Fruit fly (Drosophila melanogaster) whole organism, embryonic: ENCODE results near the gene Pgant7.

Source experiments
- ATbp ChIP-seq: fragments of 200-800 bp; sonication (Bioruptor generic); optimal IDR thresholded peaks from 2 replicates; lab custom pipeline; 2017; ENCODE audit warnings: missing biosample characterization, mild to moderate bottlenecking, missing genetic modification characterization, missing genetic modification reagents
- Abd-B ChIP-seq: fragments of 200-800 bp; sonication (Bioruptor generic); optimal IDR thresholded peaks from 2 replicates; lab custom pipeline; 2018; ENCODE audit warnings: missing biosample characterization, mild to moderate bottlenecking, missing genetic modification characterization, moderate library complexity
- Ada2b ChIP-seq: fragments of 200-800 bp; sonication (Bioruptor generic); IDR thresholded peaks from 2 replicates; pipeline ENCODE4 v1.3.6; 2022; ENCODE audit warnings: missing biosample characterization, missing genetic modification characterization
- Bdp1 ChIP-seq: fragments of 200-800 bp; sonication (Bioruptor generic); optimal IDR thresholded peaks from 3 replicates; lab custom pipeline; 2016; ENCODE audit warnings: missing biosample characterization, missing genetic modification characterization
- CG11085 ChIP-seq: fragments of 200-800 bp; sonication (Bioruptor generic); IDR thresholded peaks from 2 replicates; pipeline ENCODE4 v1.3.6; 2022; ENCODE audit warnings: missing biosample characterization, missing genetic modification characterization
- CG11247 ChIP-seq: fragments of 200-800 bp; sonication (Bioruptor generic); IDR thresholded peaks from 2 replicates; pipeline ENCODE4 v1.3.6; 2022; ENCODE audit warnings: missing biosample characterization, missing genetic modification characterization
- CG12659 ChIP-seq: fragments of 200-800 bp; sonication (Bioruptor generic); optimal IDR thresholded peaks from 3 replicates; lab custom pipeline; 2017; ENCODE audit warnings: mild to moderate bottlenecking, missing biosample characterization, missing genetic modification reagents, missing genetic modification characterization
- CG13894 ChIP-seq: fragments of 200-800 bp; sonication (Bioruptor generic); optimal IDR thresholded peaks from 3 replicates; lab custom pipeline; 2018; ENCODE audit warnings: missing biosample characterization, mild to moderate bottlenecking, missing genetic modification characterization, moderate library complexity
- CG14710 ChIP-seq: fragments of 200-800 bp; sonication (Bioruptor generic); optimal IDR thresholded peaks from 3 replicates; lab custom pipeline; 2019; ENCODE audit warnings: missing biosample characterization, mild to moderate bottlenecking, missing genetic modification characterization, moderate library complexity
- CG15011 ChIP-seq: fragments of 200-800 bp; sonication (Bioruptor generic); optimal IDR thresholded peaks from 3 replicates; lab custom pipeline; 2018; ENCODE audit warnings: missing biosample characterization, mild to moderate bottlenecking, missing genetic modification characterization
- CG17612 ChIP-seq: fragments of 200-800 bp; sonication (Bioruptor generic); IDR thresholded peaks from 2 replicates; pipeline ENCODE4 v1.3.6; 2022; ENCODE audit warnings: missing biosample characterization, missing genetic modification characterization
- CG1832 ChIP-seq: fragments of 200-800 bp; sonication (Bioruptor generic); optimal IDR thresholded peaks from 2 replicates; lab custom pipeline; 2017; ENCODE audit warnings: missing biosample characterization, mild to moderate bottlenecking, missing genetic modification characterization, inconsistent platforms
- CG2889 ChIP-seq: fragments of 200-800 bp; sonication (Bioruptor generic); IDR thresholded peaks from 3 replicates; pipeline ENCODE4 v1.3.6; 2022; ENCODE audit warnings: missing biosample characterization, missing genetic modification characterization
- CG31224 ChIP-seq: fragments of 200-800 bp; sonication (Bioruptor generic); IDR thresholded peaks from 2 replicates; pipeline ENCODE4 v1.3.6; 2022; ENCODE audit warnings: missing biosample characterization, missing genetic modification characterization
- CG3995 ChIP-seq: fragments of 200-800 bp; sonication (Bioruptor generic); optimal IDR thresholded peaks from 3 replicates; lab custom pipeline; 2016; ENCODE audit warnings: missing biosample characterization, missing genetic modification characterization
- CG6689 ChIP-seq: fragments of 200-800 bp; sonication (Bioruptor generic); IDR thresholded peaks from 2 replicates; pipeline ENCODE4 v1.3.6; 2022; ENCODE audit warnings: missing biosample characterization, missing genetic modification characterization
- CG6765 ChIP-seq: fragments of 200-800 bp; sonication (Bioruptor generic); optimal IDR thresholded peaks from 3 replicates; lab custom pipeline; 2017; ENCODE audit warnings: missing biosample characterization, mild to moderate bottlenecking, missing genetic modification characterization
- CG7839 ChIP-seq: fragments of 200-800 bp; sonication (Bioruptor generic); optimal IDR thresholded peaks from 3 replicates; lab custom pipeline; 2018; ENCODE audit warnings: missing biosample characterization, mild to moderate bottlenecking, missing genetic modification characterization, moderate library complexity
- CG8281 ChIP-seq: fragments of 200-800 bp; sonication (Bioruptor generic); optimal IDR thresholded peaks from 2 replicates; lab custom pipeline; 2018; ENCODE audit warnings: missing biosample characterization, mild to moderate bottlenecking, missing genetic modification characterization, moderate library complexity
- CG8765 ChIP-seq: fragments of 200-800 bp; sonication (Bioruptor generic); IDR thresholded peaks from 2 replicates; pipeline ENCODE4 v1.3.6; 2022; ENCODE audit warnings: missing biosample characterization, missing genetic modification characterization
- D ChIP-seq, 2 experiments: fragments of 200-800 bp in 1 of 2; fragments of >200 bp in 1 of 2; sonication (Bioruptor generic) in 1 of 2; optimal IDR thresholded peaks; 2 replicates in 1 of 2; 3 replicates in 1 of 2; lab custom pipeline; 2017; ENCODE audit warnings: mild to moderate bottlenecking in 1 of 2, missing biosample characterization in 1 of 2, missing genetic modification characterization in 1 of 2, missing genetic modification reagents in 1 of 2
- D19B ChIP-seq: fragments of 200-800 bp; sonication (Bioruptor generic); optimal IDR thresholded peaks from 2 replicates; lab custom pipeline; 2017; ENCODE audit warnings: missing biosample characterization, mild to moderate bottlenecking, missing genetic modification characterization
- HHEX ChIP-seq: fragments of 200-800 bp; sonication (Bioruptor generic); optimal IDR thresholded peaks from 3 replicates; lab custom pipeline; 2017; ENCODE audit warnings: missing biosample characterization, mild to moderate bottlenecking, missing genetic modification characterization, missing genetic modification reagents
- HLHmδ ChIP-seq: fragments of 200-800 bp; sonication (Bioruptor generic); optimal IDR thresholded peaks from 2 replicates; lab custom pipeline; 2018; ENCODE audit warnings: missing biosample characterization, mild to moderate bottlenecking, missing genetic modification characterization, moderate library complexity
- Hr78 ChIP-seq, 2 experiments: fragments of 200-800 bp in 1 of 2; fragments of >200 bp in 1 of 2; sonication (Bioruptor generic) in 1 of 2; optimal IDR thresholded peaks; 2 replicates each; lab custom pipeline; 2017 to 2019; ENCODE audit warnings: missing biosample characterization in 2 of 2, missing genetic modification characterization in 2 of 2, mild to moderate bottlenecking in 1 of 2, moderate library complexity in 1 of 2
- Mrtf ChIP-seq: fragments of 200-800 bp; sonication (Bioruptor generic); IDR thresholded peaks from 3 replicates; pipeline ENCODE4 v1.3.6; 2022; ENCODE audit warnings: missing biosample characterization, missing genetic modification characterization
- NFAT ChIP-seq: fragments of 200-800 bp; sonication (Bioruptor generic); IDR thresholded peaks from 2 replicates; pipeline ENCODE4 v1.3.6; 2022; ENCODE audit warnings: missing biosample characterization, missing genetic modification characterization
- Neu2 ChIP-seq: fragments of 200-800 bp; sonication (Bioruptor generic); optimal IDR thresholded peaks from 3 replicates; lab custom pipeline; 2016; ENCODE audit warnings: missing biosample characterization, missing genetic modification characterization, borderline replicate concordance
- Pdp1 ChIP-seq, 2 experiments: fragments of 200-800 bp; sonication (Bioruptor generic); optimal IDR thresholded peaks; 3 replicates each; lab custom pipeline; 2016; ENCODE audit warnings: missing biosample characterization in 2 of 2, missing genetic modification characterization in 2 of 2, mild to moderate bottlenecking in 1 of 2, moderate library complexity in 1 of 2
- Sry-β ChIP-seq: fragments of 200-800 bp; sonication (Bioruptor generic); optimal IDR thresholded peaks from 2 replicates; lab custom pipeline; 2018; ENCODE audit warnings: missing biosample characterization, mild to moderate bottlenecking, missing genetic modification characterization, moderate library complexity
- bcd ChIP-seq: fragments of 200-800 bp; sonication (Bioruptor generic); optimal IDR thresholded peaks from 2 replicates; lab custom pipeline; 2017; ENCODE audit warnings: missing biosample characterization, mild to moderate bottlenecking, missing genetic modification characterization
- crol ChIP-seq: fragments of 200-800 bp; sonication (Bioruptor generic); IDR thresholded peaks from 2 replicates; pipeline ENCODE4 v1.3.6; 2022; ENCODE audit warnings: missing biosample characterization, missing genetic modification characterization
- ewg ChIP-seq: fragments of 200-800 bp; sonication (Bioruptor generic); optimal IDR thresholded peaks from 3 replicates; lab custom pipeline; 2017; ENCODE audit warnings: mild to moderate bottlenecking, missing biosample characterization, missing genetic modification reagents, missing genetic modification characterization
- fd64A ChIP-seq: fragments of 200-800 bp; sonication (Bioruptor generic); optimal IDR thresholded peaks from 3 replicates; lab custom pipeline; 2018; ENCODE audit warnings: missing biosample characterization, mild to moderate bottlenecking, missing genetic modification characterization
- gcm2 ChIP-seq: fragments of 200-800 bp; sonication (Bioruptor generic); optimal IDR thresholded peaks from 2 replicates; lab custom pipeline; 2016; ENCODE audit warnings: missing biosample characterization, missing genetic modification characterization
- lab ChIP-seq: fragments of 200-800 bp; sonication (Bioruptor generic); optimal IDR thresholded peaks from 3 replicates; lab custom pipeline; 2017; ENCODE audit warnings: missing biosample characterization, missing genetic modification characterization, mild to moderate bottlenecking, moderate library complexity, missing genetic modification reagents
- otp ChIP-seq: fragments of 200-800 bp; sonication (Bioruptor generic); IDR thresholded peaks from 3 replicates; pipeline ENCODE4, ENCODE4 v1.3.6; 2022; ENCODE audit warnings: missing biosample characterization, missing genetic modification characterization
- p53 ChIP-seq: fragments of 200-800 bp; sonication (Bioruptor generic); optimal IDR thresholded peaks from 2 replicates; lab custom pipeline; 2016; ENCODE audit warnings: missing biosample characterization, missing genetic modification characterization
- pb ChIP-seq: fragments of 200-800 bp; sonication (Bioruptor generic); optimal IDR thresholded peaks from 3 replicates; lab custom pipeline; 2016; ENCODE audit warnings: missing biosample characterization, missing genetic modification characterization
- prd ChIP-seq, 3 experiments: fragments of >200 bp in 2 of 3; fragments of 200-800 bp in 1 of 3; sonication (Bioruptor generic) in 1 of 3; optimal IDR thresholded peaks in 2 of 3; IDR thresholded peaks in 1 of 3; 2 replicates in 2 of 3; 3 replicates in 1 of 3; pipeline versions ENCODE4 v1.3.6 to Lab custom; 2017 to 2022; ENCODE audit warnings: missing biosample characterization in 1 of 3, missing genetic modification characterization in 1 of 3
- run ChIP-seq: fragments of 200-800 bp; sonication (Bioruptor generic); optimal IDR thresholded peaks from 3 replicates; lab custom pipeline; 2018; ENCODE audit warnings: missing biosample characterization, mild to moderate bottlenecking, missing genetic modification characterization
- sc ChIP-seq, 3 experiments: fragments of >200 bp in 2 of 3; fragments of 200-800 bp in 1 of 3; sonication (Bioruptor generic) in 1 of 3; optimal IDR thresholded peaks; 2 replicates in 2 of 3; 3 replicates in 1 of 3; lab custom pipeline; 2017; ENCODE audit warnings: mild to moderate bottlenecking in 1 of 3, missing biosample characterization in 1 of 3, missing genetic modification characterization in 1 of 3, missing genetic modification reagents in 1 of 3
- sd ChIP-seq: fragments of 200-800 bp; sonication (Bioruptor generic); optimal IDR thresholded peaks from 3 replicates; lab custom pipeline; 2018; ENCODE audit warnings: missing biosample characterization, mild to moderate bottlenecking, missing genetic modification characterization, moderate library complexity
- sens-2 ChIP-seq: fragments of 200-800 bp; sonication (Bioruptor generic); IDR thresholded peaks from 2 replicates; pipeline ENCODE4 v1.3.6; 2022; ENCODE audit warnings: missing biosample characterization, missing genetic modification characterization
- sqz ChIP-seq: fragments of 200-800 bp; sonication (Bioruptor generic); optimal IDR thresholded peaks from 3 replicates; lab custom pipeline; 2018; ENCODE audit warnings: missing biosample characterization, mild to moderate bottlenecking, missing genetic modification characterization
- ttk ChIP-seq: fragments of 200-800 bp; sonication (Bioruptor generic); IDR thresholded peaks from 2 replicates; pipeline ENCODE4 v2.1.2; 2022; ENCODE audit warnings: missing biosample characterization, missing genetic modification characterization
- vnd ChIP-seq: fragments of 200-800 bp; sonication (Bioruptor generic); IDR thresholded peaks from 3 replicates; pipeline ENCODE4 v1.3.6; 2022; ENCODE audit warnings: missing biosample characterization, missing genetic modification characterization; ENCODE audit not compliant: partially characterized antibody
- zen2 ChIP-seq: fragments of 200-800 bp; sonication (Bioruptor generic); IDR thresholded peaks from 3 replicates; pipeline ENCODE4 v1.3.6; 2022; ENCODE audit warnings: missing biosample characterization, missing genetic modification characterization; ENCODE audit not compliant: partially characterized antibody

Gene Pgant7

DNA sequence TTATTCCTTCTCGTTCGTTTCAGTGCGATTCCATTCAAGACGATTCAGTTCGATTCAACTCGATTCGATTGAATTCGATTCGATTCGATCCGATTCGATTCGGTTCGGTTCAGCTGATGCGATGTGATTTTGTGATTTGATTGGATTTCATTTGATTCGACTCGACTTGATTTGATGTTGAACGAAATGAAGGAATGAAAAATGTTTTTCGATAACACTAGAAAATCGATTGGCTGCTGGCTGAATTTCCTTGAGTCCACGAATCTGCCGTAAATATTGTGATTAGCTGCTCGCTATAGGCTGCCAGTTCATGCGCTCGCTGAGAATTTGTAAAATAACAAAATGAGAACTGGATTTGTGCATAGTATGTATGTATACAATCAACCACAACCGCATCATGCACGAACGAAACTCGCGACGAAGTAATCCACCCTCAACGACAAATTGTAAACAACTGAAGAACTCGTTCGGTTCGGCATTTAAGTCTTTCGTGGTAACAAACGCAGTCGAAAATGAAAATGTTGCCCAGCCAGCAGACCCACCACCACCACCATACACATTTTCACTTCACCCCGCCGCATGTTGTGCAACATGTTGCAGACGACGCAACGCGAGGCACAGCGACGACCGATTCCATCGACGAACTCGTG lies 5.3 kb upstream of the Pgant7 start, which contains the start of gene Wnt5 (continued):
- TF ChIP-seq CG13894 (no peak), ttk (GFP tag; lab: Robert Waterston, UW) (no peak), CG31224 (GFP tag; lab: Robert Waterston, UW) (no peak), CG6689 (GFP tag; lab: Robert Waterston, UW) (no peak), CG1832 (GFP tag; lab: Kevin White, UChicago) (no peak), D19B (GFP tag; lab: Kevin White, UChicago) (no peak), CG2889 (no peak), p53 (GFP tag; lab: Kevin White, UChicago) (no peak), otp (GFP tag; lab: Robert Waterston, UW) (no peak), sc (optimal IDR thresholded peaks at IDR 0.05; lab: Kevin White, UChicago) (no peak), sc (GFP tag; optimal IDR thresholded peaks at IDR 0.05; lab: Kevin White, UChicago) (no peak), gcm2 (GFP tag; lab: Kevin White, UChicago) (no peak), HLHmδ (GFP tag; lab: Kevin White, UChicago) (no peak), sens-2 (GFP tag; lab: Robert Waterston, UW) (no peak), CG7839 (tag; lab: Kevin White, UChicago) (no peak), CG8281 (tag; lab: Kevin White, UChicago) (no peak), CG14710 (tag; lab: Kevin White, UChicago) (peak; percentile 9), prd (optimal IDR thresholded peaks at IDR 0.05; lab: Kevin White, UChicago) (no peak), prd (GFP tag; IDR thresholded peaks at IDR 0.05; lab: Robert Waterston, UW) (no peak), CG6765 (GFP tag; lab: Kevin White, UChicago) (no peak), Bdp1 (GFP tag; lab: Kevin White, UChicago) (no peak), lab (GFP tag; lab: Kevin White, UChicago) (no peak), Hr78 (GFP tag; optimal IDR thresholded peaks at IDR 0.05; lab: Kevin White, UChicago) (no peak), fd64A (GFP tag; lab: Kevin White, UChicago) (no peak), ATbp (GFP tag; lab: Kevin White, UChicago) (no peak), CG3995 (GFP tag; lab: Kevin White, UChicago) (no peak), Abd-B (no peak), Neu2 (no peak), CG11085 (GFP tag; lab: Robert Waterston, UW) (no peak), CG8765 (GFP tag; lab: Robert Waterston, UW) (no peak), run (tag; lab: Kevin White, UChicago) (peak; percentile 52), sqz (GFP tag; lab: Kevin White, UChicago) (peak; percentile 49), bcd (GFP tag; lab: Kevin White, UChicago) (no peak), CG11247 (GFP tag; lab: Robert Waterston, UW) (peak; percentile 55), Sry-β (GFP tag; lab: Kevin White, UChicago) (no peak), ewg (no peak), zen2 (GFP tag; lab: Robert Waterston, UW) (no peak), Ada2b (GFP tag; lab: Robert Waterston, UW) (no peak), crol (GFP tag; lab: Robert Waterston, UW) (peak; percentile 65), vnd (GFP tag; lab: Robert Waterston, UW) (no peak), Pdp1 (GFP tag; optimal IDR thresholded peaks at IDR 0.05; lab: Kevin White, UChicago) (no peak), sd (peak; percentile 15), NFAT (no peak), CG15011 (GFP tag; lab: Kevin White, UChicago) (no peak), Mrtf (GFP tag; lab: Robert Waterston, UW) (no peak), D (optimal IDR thresholded peaks at IDR 0.05; lab: Kevin White, UChicago) (no peak), D (GFP tag; optimal IDR thresholded peaks at IDR 0.05; lab: Kevin White, UChicago) (peak; percentile 2), CG17612 (GFP tag; lab: Robert Waterston, UW) (no peak), HHEX (GFP tag; lab: Kevin White, UChicago) (no peak), CG12659 (peak; percentile 56), pb (GFP tag; lab: Kevin White, UChicago) (no peak)
